Worm (Caenorhabditis elegans) whole organism, L4 larva: Measurements from ENCODE around the gene tmed-13.

ENCODE experiments used
- F49E8.2 ChIP-seq: sonication (generic microtip); optimal IDR thresholded peaks from 2 replicates; lab custom pipeline; 2016; ENCODE audit warnings: missing compliant biosample characterization, mild to moderate bottlenecking, missing genetic modification characterization, borderline replicate concordance
- T20F7.1 ChIP-seq: fragments of 200-800 bp; sonication (Bioruptor generic); optimal IDR thresholded peaks from 2 replicates; lab custom pipeline; 2018; ENCODE audit warnings: mild to moderate bottlenecking, missing genetic modification characterization, missing compliant biosample characterization
- Y105C5A.15 ChIP-seq: fragments of 200-800 bp; sonication (Bioruptor generic); IDR thresholded peaks from 2 replicates; pipeline ENCODE4 v1.3.6; 2022; ENCODE audit warnings: missing genetic modification characterization, missing compliant biosample characterization
- Y5F2A.4 ChIP-seq: fragments of 200-800 bp; sonication (Bioruptor generic); optimal IDR thresholded peaks from 2 replicates; lab custom pipeline; 2018; ENCODE audit warnings: mild to moderate bottlenecking, missing genetic modification characterization, missing compliant biosample characterization
- Y75B8A.6 ChIP-seq: fragments of 200-800 bp; sonication (Bioruptor generic); IDR thresholded peaks from 2 replicates; pipeline ENCODE4 v1.3.6; 2022; ENCODE audit warnings: missing genetic modification reagents, missing genetic modification characterization, missing compliant biosample characterization
- attf-4 ChIP-seq: sonication (generic microtip); optimal IDR thresholded peaks from 3 replicates; lab custom pipeline; 2017; ENCODE audit warnings: missing biosample characterization, missing genetic modification characterization
- ceh-20 ChIP-seq: fragments of 200-800 bp; sonication (Bioruptor generic); IDR thresholded peaks from 2 replicates; pipeline ENCODE4 v1.3.6; 2022; ENCODE audit warnings: missing genetic modification reagents, missing genetic modification characterization, missing compliant biosample characterization
- ceh-62 ChIP-seq: sonication (generic microtip); optimal IDR thresholded peaks from 2 replicates; lab custom pipeline; 2017; ENCODE audit warnings: missing biosample characterization, missing genetic modification characterization
- cey-2 ChIP-seq: sonication (generic microtip); optimal IDR thresholded peaks from 3 replicates; lab custom pipeline; 2017; ENCODE audit warnings: missing genetic modification characterization, mild to moderate bottlenecking, missing compliant biosample characterization, antibody characterized with exemption, borderline replicate concordance; ENCODE audit not compliant: insufficient read depth
- ctbp-1 ChIP-seq: fragments of 200-800 bp; sonication (Bioruptor generic); IDR thresholded peaks from 2 replicates; pipeline ENCODE4 v1.3.6; 2022; ENCODE audit warnings: missing genetic modification reagents, missing genetic modification characterization, missing compliant biosample characterization
- daf-12 ChIP-seq: fragments of 150-350 bp; optimal IDR thresholded peaks from 2 replicates; lab custom pipeline; 2014; ENCODE audit warnings: missing biosample characterization, missing genetic modification reagents, missing genetic modification characterization
- daf-16 ChIP-seq, 3 experiments: sonication (generic microtip); optimal IDR thresholded peaks; 2 replicates each; lab custom pipeline; 2016 to 2017; ENCODE audit warnings: missing genetic modification characterization in 3 of 3, missing genetic modification reagents in 3 of 3, mild to moderate bottlenecking in 2 of 3, missing compliant biosample characterization in 2 of 3, missing biosample characterization in 1 of 3, moderate library complexity in 1 of 3
- daf-19 ChIP-seq: fragments of 200-800 bp; sonication (Bioruptor generic); conservative IDR thresholded peaks from 2 replicates; pipeline ENCODE4 v1.3.6; 2022; ENCODE audit warnings: missing genetic modification characterization, missing compliant biosample characterization
- dpl-1 ChIP-seq: fragments of 150-350 bp; optimal IDR thresholded peaks from 2 replicates; lab custom pipeline; 2014; ENCODE audit warnings: missing biosample characterization, missing genetic modification reagents, missing genetic modification characterization
- duxl-1 ChIP-seq: sonication (generic microtip); optimal IDR thresholded peaks from 2 replicates; lab custom pipeline; 2016; ENCODE audit warnings: mild to moderate bottlenecking, missing genetic modification characterization, moderate library complexity, missing compliant biosample characterization; ENCODE audit not compliant: poor library complexity
- dve-1 ChIP-seq: sonication (generic microtip); optimal IDR thresholded peaks from 2 replicates; lab custom pipeline; 2017; ENCODE audit warnings: antibody characterized with exemption, mild to moderate bottlenecking, missing genetic modification characterization, missing compliant biosample characterization; ENCODE audit not compliant: insufficient read depth
- fos-1 ChIP-seq: fragments of 150-350 bp; optimal IDR thresholded peaks from 2 replicates; lab custom pipeline; 2014; ENCODE audit warnings: missing biosample characterization, missing genetic modification characterization
- gei-8 ChIP-seq: fragments of 200-800 bp; sonication (Bioruptor generic); optimal IDR thresholded peaks from 2 replicates; lab custom pipeline; 2018; ENCODE audit warnings: mild to moderate bottlenecking, missing genetic modification characterization, missing compliant biosample characterization
- lin-1 ChIP-seq: fragments of 200-800 bp; sonication (Bioruptor generic); IDR thresholded peaks from 2 replicates; pipeline ENCODE4 v1.3.6; 2022; ENCODE audit warnings: missing genetic modification reagents, missing genetic modification characterization, missing compliant biosample characterization
- lin-13 ChIP-seq: fragments of 150-350 bp; optimal IDR thresholded peaks from 2 replicates; lab custom pipeline; 2014; ENCODE audit warnings: missing biosample characterization, missing genetic modification reagents, missing genetic modification characterization
- lin-38 ChIP-seq: fragments of 200-800 bp; sonication (Bioruptor generic); IDR thresholded peaks from 2 replicates; pipeline ENCODE4 v1.3.6; 2022; ENCODE audit warnings: missing genetic modification reagents, missing genetic modification characterization, missing compliant biosample characterization
- madf-9 ChIP-seq: fragments of 200-800 bp; sonication (Bioruptor generic); conservative IDR thresholded peaks from 2 replicates; pipeline ENCODE4 v1.3.6; 2022; ENCODE audit warnings: missing genetic modification reagents, missing genetic modification characterization, missing compliant biosample characterization
- mep-1 ChIP-seq: fragments of 150-350 bp; sonication (generic microtip); optimal IDR thresholded peaks from 3 replicates; lab custom pipeline; 2014; ENCODE audit warnings: missing biosample characterization, missing genetic modification characterization
- nhr-10 ChIP-seq: fragments of 150-350 bp; optimal IDR thresholded peaks from 2 replicates; lab custom pipeline; 2014; ENCODE audit warnings: missing biosample characterization, missing genetic modification characterization
- nhr-102 ChIP-seq: sonication (generic microtip); optimal IDR thresholded peaks from 2 replicates; lab custom pipeline; 2016; ENCODE audit warnings: mild to moderate bottlenecking, missing genetic modification characterization, moderate library complexity, missing compliant biosample characterization
- nhr-11 ChIP-seq: fragments of 150-350 bp; optimal IDR thresholded peaks from 2 replicates; lab custom pipeline; 2014; ENCODE audit warnings: missing biosample characterization, missing genetic modification characterization
- nhr-25 ChIP-seq: sonication (generic microtip); optimal IDR thresholded peaks from 2 replicates; lab custom pipeline; 2017; ENCODE audit warnings: missing genetic modification characterization, mild to moderate bottlenecking, missing compliant biosample characterization, antibody characterized with exemption, moderate library complexity, borderline replicate concordance; ENCODE audit not compliant: insufficient read depth
- nhr-28 ChIP-seq: fragments of 150-350 bp; optimal IDR thresholded peaks from 2 replicates; lab custom pipeline; 2014; ENCODE audit warnings: missing biosample characterization, missing genetic modification characterization
- nhr-41 ChIP-seq: fragments of 200-800 bp; sonication (Bioruptor generic); IDR thresholded peaks from 2 replicates; pipeline ENCODE4 v1.3.6; 2022; ENCODE audit warnings: missing genetic modification reagents, missing genetic modification characterization, missing compliant biosample characterization
- nhr-48 ChIP-seq: sonication (generic microtip); optimal IDR thresholded peaks from 2 replicates; lab custom pipeline; 2016; ENCODE audit warnings: mild to moderate bottlenecking, missing genetic modification characterization, missing compliant biosample characterization
- pqm-1 ChIP-seq: sonication (generic microtip); optimal IDR thresholded peaks from 2 replicates; lab custom pipeline; 2017; ENCODE audit warnings: missing biosample characterization, missing genetic modification characterization
- saeg-2 ChIP-seq: fragments of 200-800 bp; sonication (Bioruptor generic); IDR thresholded peaks from 2 replicates; pipeline ENCODE4 v1.3.6; 2022; ENCODE audit warnings: missing genetic modification reagents, missing genetic modification characterization, missing compliant biosample characterization
- sdz-12 ChIP-seq: fragments of 200-800 bp; sonication (Bioruptor generic); optimal IDR thresholded peaks from 2 replicates; lab custom pipeline; 2018; ENCODE audit warnings: mild to moderate bottlenecking, missing genetic modification characterization, missing compliant biosample characterization
- snpc-1.2 ChIP-seq: fragments of 200-800 bp; sonication (Bioruptor generic); IDR thresholded peaks from 2 replicates; pipeline ENCODE4 v1.3.6; 2022; ENCODE audit warnings: missing genetic modification reagents, missing genetic modification characterization, missing compliant biosample characterization
- tra-1 ChIP-seq: fragments of 200-800 bp; sonication (Bioruptor generic); IDR thresholded peaks from 2 replicates; pipeline ENCODE4 v1.3.6; 2022; ENCODE audit warnings: missing genetic modification reagents, missing genetic modification characterization, missing compliant biosample characterization
- unc-130 ChIP-seq: sonication (generic microtip); optimal IDR thresholded peaks from 2 replicates; lab custom pipeline; 2016; ENCODE audit warnings: missing genetic modification reagents, missing genetic modification characterization, missing compliant biosample characterization
- unc-39 ChIP-seq: sonication (generic microtip); optimal IDR thresholded peaks from 2 replicates; lab custom pipeline; 2017; ENCODE audit warnings: missing biosample characterization, missing genetic modification characterization
- unc-62 ChIP-seq, 3 experiments: fragments of 150-350 bp in 1 of 3; sonication (generic microtip); optimal IDR thresholded peaks in 2 of 3; peaks in 1 of 3; 1 replicate in 1 of 3; 2 replicates in 2 of 3; lab custom pipeline; 2014 to 2017; ENCODE audit warnings: missing biosample characterization in 3 of 3, missing genetic modification characterization in 3 of 3, missing genetic modification reagents in 3 of 3, missing genotype in 1 of 3
- vab-7 ChIP-seq: fragments of 200-800 bp; sonication (Bioruptor generic); IDR thresholded peaks from 2 replicates; pipeline ENCODE4 v1.3.6; 2022; ENCODE audit warnings: missing genetic modification reagents, missing genetic modification characterization, missing compliant biosample characterization
- zfp-3 ChIP-seq: fragments of 200-800 bp; sonication (Bioruptor generic); conservative IDR thresholded peaks from 2 replicates; pipeline ENCODE4 v1.3.6; 2022; ENCODE audit warnings: missing genetic modification reagents, missing genetic modification characterization, missing compliant biosample characterization
- zip-11 ChIP-seq: fragments of 200-800 bp; sonication (Bioruptor generic); IDR thresholded peaks from 2 replicates; pipeline ENCODE4 v1.3.6; 2022; ENCODE audit warnings: missing genetic modification characterization, missing compliant biosample characterization
- zip-2 ChIP-seq: fragments of 150-350 bp; optimal IDR thresholded peaks from 2 replicates; lab custom pipeline; 2014; ENCODE audit warnings: missing biosample characterization, missing genetic modification characterization

The tmed-13 gene

ce11 chrIV:6511767-6512166 lies 40.6 kb upstream of the tmed-13 start:
- no peak for TF ChIP-seq lin-38 (GFP tag; lab: Robert Waterston, UW)
- TF ChIP-seq daf-19 (GFP tag; lab: Robert Waterston, UW) = no peak
- TF ChIP-seq sdz-12 (GFP tag; lab: Kevin White, UChicago) = no peak
- no peak for TF ChIP-seq vab-7 (GFP tag; lab: Robert Waterston, UW)
- TF ChIP-seq Y75B8A.6 (GFP tag; lab: Robert Waterston, UW) = no peak
- TF ChIP-seq saeg-2 (GFP tag; lab: Robert Waterston, UW) = no peak
- TF ChIP-seq tra-1 (GFP tag; lab: Robert Waterston, UW) = no peak
- TF ChIP-seq attf-4 (tag; lab: Kevin White, UChicago) = no peak
- TF ChIP-seq madf-9 (GFP tag; lab: Robert Waterston, UW) = no peak
- no peak for TF ChIP-seq F49E8.2
- no peak for TF ChIP-seq unc-130 (GFP tag; lab: Kevin White, UChicago)
- no peak for TF ChIP-seq cey-2
- TF ChIP-seq Y5F2A.4 (GFP tag; lab: Kevin White, UChicago) = no peak
- no peak for TF ChIP-seq duxl-1
- TF ChIP-seq Y105C5A.15 (GFP tag; lab: Robert Waterston, UW) = no peak
- no peak for TF ChIP-seq zfp-3 (GFP tag; lab: Robert Waterston, UW)

ce11 chrIV:6506424-6506823 lies 35.2 kb upstream of the tmed-13 start, which contains the start of gene pqn-89:
TSS of gene pqn-89 (plus strand) at chrIV:6506724.
- TF ChIP-seq dpl-1 (GFP tag; lab: Kevin White, UChicago) (no peak), daf-16 (GFP tag; optimal IDR thresholded peaks at IDR 0.05; lab: Kevin White, UChicago) (no peak), daf-16 (tag; optimal IDR thresholded peaks at IDR 0.05; lab: Kevin White, UChicago) (peak; percentile 81)

- TF ChIP-seq gei-8 (GFP tag; lab: Kevin White, UChicago) = no peak
- TF ChIP-seq lin-1 = no peak
- TF ChIP-seq nhr-102 (tag; lab: Kevin White, UChicago) = no peak
- TF ChIP-seq vab-7 (GFP tag; lab: Robert Waterston, UW) = no peak
- peak; percentile 16 for TF ChIP-seq nhr-28 (tag; lab: Kevin White, UChicago)
- no peak for TF ChIP-seq zip-11 (GFP tag; lab: Robert Waterston, UW)
- TF ChIP-seq zip-2 (tag; lab: Kevin White, UChicago) = no peak
- no peak for TF ChIP-seq dpl-1 (GFP tag; lab: Kevin White, UChicago)
- no peak for TF ChIP-seq daf-12 (tag; lab: Kevin White, UChicago)
- TF ChIP-seq daf-19 (GFP tag; lab: Robert Waterston, UW) = no peak
- TF ChIP-seq ceh-62 (tag; lab: Kevin White, UChicago) = no peak
- TF ChIP-seq lin-13 (GFP tag; lab: Kevin White, UChicago) = no peak
- TF ChIP-seq nhr-10 (tag; lab: Kevin White, UChicago) = no peak
- TF ChIP-seq pqm-1 (tag; lab: Kevin White, UChicago) = peak; percentile 75
- no peak for TF ChIP-seq mep-1 (tag; lab: Kevin White, UChicago)
- no peak for TF ChIP-seq madf-9 (GFP tag; lab: Robert Waterston, UW)
- no peak for TF ChIP-seq daf-16 (GFP tag; optimal IDR thresholded peaks at IDR 0.05; lab: Kevin White, UChicago)
- peak; percentile 92 for TF ChIP-seq daf-16 (tag; optimal IDR thresholded peaks at IDR 0.05; lab: Kevin White, UChicago)
- no peak for TF ChIP-seq ctbp-1 (GFP tag; lab: Robert Waterston, UW)
- TF ChIP-seq saeg-2 (GFP tag; lab: Robert Waterston, UW) = no peak
- no peak for TF ChIP-seq ceh-20
- TF ChIP-seq snpc-1.2 (GFP tag; lab: Robert Waterston, UW) = no peak
- no peak for TF ChIP-seq cey-2
- no peak for TF ChIP-seq nhr-48
- TF ChIP-seq nhr-11 (tag; lab: Kevin White, UChicago) = no peak
- no peak for TF ChIP-seq T20F7.1
- TF ChIP-seq fos-1 = no peak
- no peak for TF ChIP-seq sdz-12 (GFP tag; lab: Kevin White, UChicago)
- no peak for TF ChIP-seq unc-130 (GFP tag; lab: Kevin White, UChicago)
- TF ChIP-seq nhr-41 (GFP tag; lab: Robert Waterston, UW) = no peak
- peak; percentile 74 for TF ChIP-seq dve-1
- no peak for TF ChIP-seq attf-4 (tag; lab: Kevin White, UChicago)
- TF ChIP-seq tra-1 (GFP tag; lab: Robert Waterston, UW) = no peak
- no peak for TF ChIP-seq nhr-25 (tag; lab: Kevin White, UChicago)
- no peak for TF ChIP-seq unc-62 (GFP tag; optimal IDR thresholded peaks at IDR 0.05 in 1 of 2; lab: Kevin White, UChicago)
- no peak for TF ChIP-seq unc-62 (tag; optimal IDR thresholded peaks at IDR 0.05; lab: Kevin White, UChicago)
- TF ChIP-seq unc-39 = no peak
Measured at ce11 chrIV:6502725-6503124, 31.5 kb upstream of the tmed-13 start.
